Worm (Caenorhabditis elegans): ENCODE data around the gene fbxa-12.

DNA sequence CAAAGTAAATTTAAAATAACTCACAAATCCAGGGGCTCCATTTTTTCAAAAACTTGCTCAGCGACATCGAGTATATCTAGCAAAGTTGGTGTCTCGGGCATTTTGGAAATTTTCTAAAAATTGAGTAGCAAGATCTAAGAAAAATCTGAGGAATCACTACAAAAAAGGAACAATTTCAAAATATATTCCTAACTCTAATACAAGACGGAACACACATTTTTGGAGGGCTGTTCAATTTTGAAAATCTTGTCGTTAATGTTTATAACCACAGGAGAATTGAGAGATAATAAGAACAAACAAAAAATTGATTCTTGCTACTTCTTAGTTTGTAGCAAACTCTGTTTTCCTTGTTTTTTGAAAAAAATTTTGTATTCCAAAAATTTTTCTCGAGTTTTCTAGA, 12.9 kb downstream of the fbxa-12 start, which contains the start of gene fbxa-47:
- TF ChIP-seq daf-12 (tag; optimal IDR thresholded peaks at IDR 0.05) (no peak), nhr-76 (tag; optimal IDR thresholded peaks at IDR 0.05) (no peak), lin-29 (GFP tag; IDR thresholded peaks at IDR 0.05) (no peak), D1046.2 (GFP tag; IDR thresholded peaks at IDR 0.05) (no peak), nhr-6 (tag; optimal IDR thresholded peaks at IDR 0.05) (no peak), snpc-4 (tag; optimal IDR thresholded peaks at IDR 0.05) (no peak), lin-39 (tag; optimal IDR thresholded peaks at IDR 0.05) (no peak), mxl-3 (GFP tag; optimal IDR thresholded peaks at IDR 0.05) (no peak), pha-4 (GFP tag; IDR thresholded peaks at IDR 0.05) (no peak), pha-4 (tag; optimal IDR thresholded peaks at IDR 0.05) (no peak)

Data from whole organism, L4 larva.